Worm (Caenorhabditis elegans): ENCODE measurements around the gene R01B10.2.

ce11 chrV:6047818-6048217 is 6.5 kb upstream of the R01B10.2 start, which contains the start of gene pgap-3:
- TF ChIP-seq ama-1 (optimal IDR thresholded peaks at IDR 0.05) (no peak), sox-2 (GFP tag; IDR thresholded peaks at IDR 0.05) (no peak), tbx-2 (tag; optimal IDR thresholded peaks at IDR 0.05) (no peak), unc-86 (tag; optimal IDR thresholded peaks at IDR 0.05) (no peak), F13H6.1 (tag; optimal IDR thresholded peaks at IDR 0.05) (no peak), hlh-30 (tag; optimal IDR thresholded peaks at IDR 0.05; ENCODE audit: insufficient read depth) (no peak), lin-11 (tag; optimal IDR thresholded peaks at IDR 0.05) (no peak), dmd-4 (tag; optimal IDR thresholded peaks at IDR 0.05; ENCODE audit: borderline replicate concordance) (no peak), sox-4 (tag; optimal IDR thresholded peaks at IDR 0.05) (no peak), T23F11.4 (GFP tag; optimal IDR thresholded peaks at IDR 0.05) (no peak), mec-3 (tag; optimal IDR thresholded peaks at IDR 0.05; ENCODE audit: borderline replicate concordance) (no peak), elt-2 (tag; optimal IDR thresholded peaks at IDR 0.05) (no peak), pha-4 (tag; optimal IDR thresholded peaks at IDR 0.05) (no peak)

All from whole organism, late embryonic.